Worm (Caenorhabditis elegans): ENCODE results near the gene B0001.5.

The B0001.5 gene

DNA sequence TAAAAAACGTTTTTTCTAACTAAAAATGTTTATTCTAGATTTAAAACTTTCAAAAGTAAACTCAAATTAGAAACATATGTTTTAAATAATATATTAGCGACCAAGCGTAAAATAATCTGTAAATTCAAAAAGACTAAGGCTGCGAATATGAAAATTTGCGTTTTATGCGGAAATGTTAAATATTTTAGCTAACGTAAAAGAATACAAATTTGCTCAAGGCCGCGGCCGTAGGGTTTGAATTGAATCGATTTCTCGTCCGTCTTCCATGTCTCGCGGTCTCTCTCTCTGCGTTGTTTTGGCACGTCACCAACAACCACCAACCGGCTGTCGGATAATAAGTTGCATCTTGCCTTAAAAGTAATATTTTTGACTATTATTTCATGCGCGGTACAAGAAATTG lies 49.3 kb downstream of the B0001.5 start, which contains the start of gene F11A10.5:
Gene F11A10.5, plus strand, starts transcription at position 301 of the 400 bp plus-strand sequence.
- TF ChIP-seq hif-1 (tag; optimal IDR thresholded peaks at IDR 0.05) (peak in 1 of 2 experiments; percentile 32), daf-16 (GFP tag; optimal IDR thresholded peaks at IDR 0.05) (no peak), daf-16 (tag; optimal IDR thresholded peaks at IDR 0.05) (peak; percentile 24), unc-62 (GFP tag; optimal IDR thresholded peaks at IDR 0.05 in 1 of 2) (peak in 1 of 2 experiments; percentile 48), unc-62 (tag; optimal IDR thresholded peaks at IDR 0.05) (no peak), daf-8 (GFP tag; IDR thresholded peaks at IDR 0.05) (no peak), mes-2 (tag; optimal IDR thresholded peaks at IDR 0.05; ENCODE audit: poor library complexity, severe bottlenecking) (peak; percentile 28), ceh-28 (tag; optimal IDR thresholded peaks at IDR 0.05) (peak; percentile 3)

DNA sequence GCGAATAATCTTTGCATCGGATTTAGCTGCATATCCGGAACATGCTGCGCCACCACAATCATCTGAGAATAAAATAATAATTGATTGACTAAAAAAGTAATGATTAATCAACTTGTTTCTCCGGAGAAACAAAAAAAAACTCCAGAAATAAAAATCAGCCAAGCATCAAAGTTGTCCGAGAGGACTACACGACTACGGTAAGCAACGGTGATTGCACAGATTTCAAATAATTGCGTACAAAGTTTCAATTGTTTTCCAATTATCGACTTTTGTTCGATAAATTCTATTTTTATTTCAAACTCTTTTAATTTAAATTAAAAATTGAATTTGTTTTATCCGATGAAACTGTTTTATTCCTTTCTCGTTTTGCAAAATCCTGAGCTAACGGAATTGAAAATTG lies 49.7 kb downstream of the B0001.5 start, which contains the start of gene cpsf-4:
Gene cpsf-4, minus strand, starts transcription at position 62 of the 400 bp plus-strand sequence.
- peak in 1 of 2 experiments; percentile 91 for TF ChIP-seq lsy-2 (tag; optimal IDR thresholded peaks at IDR 0.05)
- no peak for TF ChIP-seq php-3 (GFP tag; IDR thresholded peaks at IDR 0.05)
- no peak for TF ChIP-seq daf-19 (GFP tag; conservative IDR thresholded peaks at IDR 0.05)

DNA sequence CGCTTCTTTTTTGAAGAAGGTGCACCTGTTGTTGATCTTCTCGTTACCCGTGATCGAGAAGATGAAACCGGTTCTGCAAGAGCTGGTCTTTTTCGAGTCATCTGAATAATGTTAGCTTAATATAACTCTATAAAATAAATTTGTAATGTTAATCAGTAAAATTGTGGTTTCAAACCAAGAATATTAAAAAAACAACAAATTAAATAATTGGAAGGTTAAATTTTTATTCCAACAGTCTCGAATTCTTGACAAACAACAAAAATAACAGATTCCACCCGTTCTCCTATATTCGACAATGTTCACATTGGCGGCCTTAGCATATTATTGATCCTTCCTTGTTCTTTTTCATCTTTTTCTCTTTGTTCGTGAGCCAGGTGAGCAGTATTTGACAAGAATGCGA lies 51.0 kb downstream of the B0001.5 start, which contains the start of gene mig-32:
Gene mig-32, minus strand, starts transcription at position 101 of the 400 bp plus-strand sequence.
- no peak for TF ChIP-seq tra-1 (GFP tag; IDR thresholded peaks at IDR 0.05)
- TF ChIP-seq ctbp-1 (GFP tag; IDR thresholded peaks at IDR 0.05): no peak
- no peak for TF ChIP-seq ceh-82 (tag; optimal IDR thresholded peaks at IDR 0.05)
- TF ChIP-seq nhr-41 (GFP tag; IDR thresholded peaks at IDR 0.05): no peak
- TF ChIP-seq F10B5.3 (tag; optimal IDR thresholded peaks at IDR 0.05): no peak
- TF ChIP-seq daf-19 (GFP tag; conservative IDR thresholded peaks at IDR 0.05): no peak
- TF ChIP-seq Y105C5A.15 (GFP tag; IDR thresholded peaks at IDR 0.05): no peak
- no peak for TF ChIP-seq madf-9 (GFP tag; conservative IDR thresholded peaks at IDR 0.05)
- TF ChIP-seq nhr-111 (GFP tag; optimal IDR thresholded peaks at IDR 0.05): no peak
- TF ChIP-seq daf-8 (GFP tag; IDR thresholded peaks at IDR 0.05): no peak
- TF ChIP-seq dpl-1 (GFP tag; optimal IDR thresholded peaks at IDR 0.05): no peak
- no peak for TF ChIP-seq zip-11 (GFP tag; IDR thresholded peaks at IDR 0.05)
- no peak for TF ChIP-seq ceh-20 (GFP tag; IDR thresholded peaks at IDR 0.05)
- no peak for TF ChIP-seq zag-1 (tag; optimal IDR thresholded peaks at IDR 0.05)
- no peak for TF ChIP-seq snpc-4 (tag; optimal IDR thresholded peaks at IDR 0.05)
- TF ChIP-seq dmd-8 (GFP tag; IDR thresholded peaks at IDR 0.05): no peak
- no peak for TF ChIP-seq pqm-1 (tag; optimal IDR thresholded peaks at IDR 0.05)
